Fruit fly (Drosophila melanogaster): ENCODE measurements around the gene inaF-A.
A peak's percentile ranks its signal among the peaks of the same experiment; 100 is the strongest.

Gene inaF-A

DNA sequence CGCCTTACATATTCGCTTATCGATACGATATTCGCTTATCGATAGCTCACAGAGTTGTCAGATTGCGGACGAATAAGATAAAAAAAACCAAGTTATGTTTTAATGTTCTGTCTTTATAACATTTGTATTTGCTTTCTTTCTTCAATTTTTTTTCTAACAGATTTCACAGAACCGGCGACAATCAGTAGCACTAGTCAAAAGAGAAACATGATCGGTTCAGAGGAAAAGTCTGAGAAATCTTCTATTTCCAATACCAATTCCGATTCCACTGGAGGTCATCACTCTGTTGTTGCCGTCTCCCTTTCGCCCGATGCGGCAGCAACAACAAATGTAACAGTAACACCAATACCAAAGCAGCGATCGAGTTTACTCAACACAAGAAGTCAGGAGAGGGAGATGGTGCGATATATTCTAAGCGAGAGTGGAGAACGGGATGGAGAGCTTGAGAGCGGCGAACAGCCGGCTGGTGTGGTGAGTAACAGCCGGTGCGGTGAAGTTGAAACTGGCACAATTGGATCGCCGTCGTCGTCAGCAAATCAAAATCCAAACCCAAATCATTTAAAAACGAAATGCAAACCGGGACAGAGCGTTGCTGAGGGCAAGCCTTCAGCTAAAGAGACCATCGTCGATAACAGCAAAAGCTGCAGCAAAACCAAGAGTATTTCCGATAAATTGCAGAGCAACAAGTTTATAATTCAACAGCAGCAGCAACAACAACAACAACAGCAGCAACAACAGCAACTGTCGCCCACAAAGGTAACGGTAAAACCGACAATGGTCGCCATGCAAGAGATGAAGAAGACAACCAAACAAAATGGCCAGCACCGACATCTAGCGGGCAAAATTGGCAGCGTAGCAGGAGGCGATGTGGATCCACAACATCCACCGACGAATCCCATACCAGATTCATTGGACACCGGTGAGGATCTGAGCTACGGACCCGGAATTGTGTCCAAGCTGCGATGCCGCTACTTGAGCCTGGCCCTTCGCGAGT lies 51.8 kb downstream of the inaF-A start (continued):
- no peak for TF ChIP-seq CG3838 (GFP tag; optimal IDR thresholded peaks at IDR 0.05)
- TF ChIP-seq pnt (GFP tag; optimal IDR thresholded peaks at IDR 0.05) = peak; percentile 59
- TF ChIP-seq CG13424 (tag; optimal IDR thresholded peaks at IDR 0.05) = peak; percentile 79
- TF ChIP-seq Dll (GFP tag; IDR thresholded peaks at IDR 0.05; ENCODE audit: partially characterized antibody) = peak; percentile 73
- TF ChIP-seq D (optimal IDR thresholded peaks at IDR 0.05) = no peak
- TF ChIP-seq D (GFP tag; optimal IDR thresholded peaks at IDR 0.05) = no peak
- TF ChIP-seq shn (GFP tag; optimal IDR thresholded peaks at IDR 0.05) = peak; percentile 79
- TF ChIP-seq br (optimal IDR thresholded peaks at IDR 0.05) = no peak
- peak; percentile 52 to 62 for TF ChIP-seq bsh (GFP tag; optimal IDR thresholded peaks at IDR 0.05)
- TF ChIP-seq dysf (GFP tag; IDR thresholded peaks at IDR 0.05) = peak; percentile 48; the same call in 2 of the 3 replicates
- no peak for TF ChIP-seq cad (GFP tag; optimal IDR thresholded peaks at IDR 0.05)
- peak; percentile 80 for TF ChIP-seq Nf-YC (tag; optimal IDR thresholded peaks at IDR 0.05)
- TF ChIP-seq CG42726 (GFP tag; IDR thresholded peaks at IDR 0.05; ENCODE audit: partially characterized antibody) = no peak
- TF ChIP-seq CG7556 (GFP tag; optimal IDR thresholded peaks at IDR 0.05) = peak; percentile 65
- peak; percentile 42; the same call in 1 of the 2 replicates for TF ChIP-seq CG11247 (GFP tag; IDR thresholded peaks at IDR 0.05)
- peak in 1 of 3 experiments; percentile 35 for TF ChIP-seq Stat92E (GFP tag; optimal IDR thresholded peaks at IDR 0.05)
- TF ChIP-seq CG3407 (GFP tag; optimal IDR thresholded peaks at IDR 0.05) = no peak
- TF ChIP-seq rib (GFP tag; IDR thresholded peaks at IDR 0.05) = no peak
- 0 out of 3 replicates have a peak, but pooled peaks have one; percentile 15 for TF ChIP-seq CG11560 (tag; IDR thresholded peaks at IDR 0.05)
- TF ChIP-seq CG10431 (GFP tag; optimal IDR thresholded peaks at IDR 0.05) = no peak
- peak; percentile 60 for TF ChIP-seq HmgZ (tag; optimal IDR thresholded peaks at IDR 0.05)
- peak; percentile 62 for TF ChIP-seq slbo (GFP tag; IDR thresholded peaks at IDR 0.05)
- TF ChIP-seq CG3995 (GFP tag; optimal IDR thresholded peaks at IDR 0.05) = peak; percentile 49
- peak; percentile 21 for TF ChIP-seq CG18476 (GFP tag; optimal IDR thresholded peaks at IDR 0.05)
- TF ChIP-seq row (GFP tag; IDR thresholded peaks at IDR 0.05) = peak; percentile 79
- TF ChIP-seq CG4404 (GFP tag; IDR thresholded peaks at IDR 0.05) = no peak
- no peak for TF ChIP-seq CG14667 (GFP tag; IDR thresholded peaks at IDR 0.05)
- TF ChIP-seq CG10543 (GFP tag; optimal IDR thresholded peaks at IDR 0.05) = peak; percentile 78
- peak; percentile 35 for TF ChIP-seq NK7.1 (GFP tag; optimal IDR thresholded peaks at IDR 0.05)
- TF ChIP-seq aop (GFP tag; IDR thresholded peaks at IDR 0.05) = no peak
- peak; percentile 2 for TF ChIP-seq CG8388 (GFP tag; optimal IDR thresholded peaks at IDR 0.05)
- TF ChIP-seq Side (GFP tag; optimal IDR thresholded peaks at IDR 0.05) = peak; percentile 70
- TF ChIP-seq tio (GFP tag; optimal IDR thresholded peaks at IDR 0.05) = no peak
- peak; percentile 49 for TF ChIP-seq Nf-YB (GFP tag; optimal IDR thresholded peaks at IDR 0.05)
- no peak for TF ChIP-seq gt (GFP tag; IDR thresholded peaks at IDR 0.05)
- peak; percentile 12; the same call in 1 of the 2 replicates for TF ChIP-seq seq (GFP tag; IDR thresholded peaks at IDR 0.05)
- TF ChIP-seq NFAT (GFP tag; IDR thresholded peaks at IDR 0.05) = peak; percentile 41; the same call in 1 of the 2 replicates
- TF ChIP-seq Six4 (GFP tag; optimal IDR thresholded peaks at IDR 0.05) = no peak
- no peak for TF ChIP-seq hb (GFP tag; IDR thresholded peaks at IDR 0.05; ENCODE audit: partially characterized antibody)
- peak; percentile 36 for TF ChIP-seq bcd (GFP tag; optimal IDR thresholded peaks at IDR 0.05)
- peak; percentile 60 to 63 for TF ChIP-seq Pdp1 (GFP tag; optimal IDR thresholded peaks at IDR 0.05)
- no peak for TF ChIP-seq CG8765 (GFP tag; IDR thresholded peaks at IDR 0.05)
- TF ChIP-seq CG18599 (GFP tag; optimal IDR thresholded peaks at IDR 0.05) = peak; percentile 71
- peak; percentile 63 for TF ChIP-seq tap (tag; optimal IDR thresholded peaks at IDR 0.05)
- TF ChIP-seq CG3065 (GFP tag; optimal IDR thresholded peaks at IDR 0.05) = no peak
- TF ChIP-seq Hey (tag; optimal IDR thresholded peaks at IDR 0.05) = no peak
- no peak for TF ChIP-seq p53 (GFP tag; optimal IDR thresholded peaks at IDR 0.05)
- TF ChIP-seq CG1529 (GFP tag; optimal IDR thresholded peaks at IDR 0.05) = no peak
- peak; percentile 12 for TF ChIP-seq twi (tag; optimal IDR thresholded peaks at IDR 0.05)

All from whole organism, embryonic.